Fruit fly (Drosophila melanogaster) whole organism, adult: ENCODE data around the gene Fdh.

ENCODE experiments used
- CG12768 ChIP-seq: fragments of 200-800 bp; sonication (Bioruptor generic); optimal IDR thresholded peaks from 2 replicates; lab custom pipeline; 2017; ENCODE audit warnings: missing biosample characterization, missing genetic modification characterization, mild to moderate bottlenecking, moderate library complexity, missing genetic modification reagents
- CG14711 ChIP-seq: fragments of 200-800 bp; sonication (Bioruptor generic); optimal IDR thresholded peaks from 2 replicates; lab custom pipeline; 2018; ENCODE audit warnings: missing biosample characterization, mild to moderate bottlenecking, missing genetic modification characterization, moderate library complexity
- CG33017 ChIP-seq: fragments of 200-800 bp; sonication (Bioruptor generic); optimal IDR thresholded peaks from 2 replicates; lab custom pipeline; 2018; ENCODE audit warnings: missing biosample characterization, mild to moderate bottlenecking, missing genetic modification characterization, moderate library complexity
- CG7101 ChIP-seq: fragments of 200-800 bp; sonication (Bioruptor generic); optimal IDR thresholded peaks from 2 replicates; lab custom pipeline; 2018; ENCODE audit warnings: missing biosample characterization, mild to moderate bottlenecking, missing genetic modification characterization, moderate library complexity
- Clk ChIP-seq: fragments of 200-800 bp; sonication (Bioruptor generic); optimal IDR thresholded peaks from 2 replicates; lab custom pipeline; 2017; ENCODE audit warnings: missing biosample characterization, missing genetic modification characterization
- Hr96 ChIP-seq: fragments of 200-800 bp; sonication (Bioruptor generic); optimal IDR thresholded peaks from 2 replicates; lab custom pipeline; 2016; ENCODE audit warnings: missing biosample characterization, missing genetic modification characterization
- cnc ChIP-seq, 2 experiments: fragments of >200 bp; optimal IDR thresholded peaks; 2 replicates each; lab custom pipeline; 2017
- kay ChIP-seq: fragments of 200-800 bp; sonication (Bioruptor generic); peaks from one replicate; lab custom pipeline; 2016; ENCODE audit warnings: missing biosample characterization, missing genetic modification characterization, borderline replicate concordance
- pad ChIP-seq: fragments of 200-800 bp; sonication (Bioruptor generic); optimal IDR thresholded peaks from 3 replicates; lab custom pipeline; 2017; ENCODE audit warnings: missing biosample characterization, missing genetic modification characterization, mild to moderate bottlenecking, moderate library complexity, missing genetic modification reagents
- toe ChIP-seq: fragments of 200-800 bp; sonication (Bioruptor generic); optimal IDR thresholded peaks from 2 replicates; lab custom pipeline; 2016; ENCODE audit warnings: missing biosample characterization, missing genetic modification characterization

DNA sequence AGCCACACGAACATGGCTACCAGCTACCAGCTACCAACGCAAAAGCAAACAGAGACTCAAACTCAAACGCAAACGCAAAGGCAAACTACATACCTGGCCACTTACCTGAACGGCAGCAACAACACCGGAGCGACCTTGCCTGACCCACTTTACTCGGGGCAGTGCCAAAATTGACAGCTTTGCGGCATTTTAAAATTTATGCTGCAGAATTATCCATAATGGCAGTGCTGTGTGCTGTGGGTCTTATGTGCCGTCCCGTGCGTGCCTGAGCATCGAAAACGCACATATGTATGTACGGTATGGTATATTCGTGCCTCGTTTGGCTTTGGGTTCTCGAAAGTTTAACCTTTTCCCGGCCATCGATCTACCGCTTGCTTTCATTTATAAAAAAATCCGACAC, 43.5 kb downstream of the Fdh start:
- TF ChIP-seq CG12768 (GFP tag; lab: Kevin White, UChicago), result no peak
- no peak for TF ChIP-seq CG14711 (tag; lab: Kevin White, UChicago)
- no peak for TF ChIP-seq pad (GFP tag; lab: Kevin White, UChicago)
- no peak for TF ChIP-seq kay (GFP tag; lab: Kevin White, UChicago)
- no peak for TF ChIP-seq CG33017 (tag; lab: Kevin White, UChicago)
- no peak for TF ChIP-seq Hr96 (GFP tag; lab: Kevin White, UChicago)
- TF ChIP-seq CG7101 (tag; lab: Kevin White, UChicago), result no peak
- no peak for TF ChIP-seq cnc (optimal IDR thresholded peaks at IDR 0.05; lab: Kevin White, UChicago)
- TF ChIP-seq Clk (GFP tag; lab: Kevin White, UChicago), result no peak
- TF ChIP-seq toe, result no peak
